Fruit fly (Drosophila melanogaster) whole organism, embryonic: Measurements from ENCODE around the gene tutl.
A peak's percentile ranks its signal among the peaks of the same experiment; 100 is the strongest.

Source experiments
- Awh ChIP-seq: fragments of 200-800 bp; sonication (Bioruptor generic); IDR thresholded peaks from 2 replicates; pipeline ENCODE4, ENCODE4 v1.3.6; 2022; ENCODE audit warnings: missing biosample characterization, missing genetic modification characterization
- CG10274 ChIP-seq: fragments of 200-800 bp; sonication (Bioruptor generic); optimal IDR thresholded peaks from 3 replicates; lab custom pipeline; 2017; ENCODE audit warnings: missing biosample characterization, mild to moderate bottlenecking, missing genetic modification characterization
- CG10543 ChIP-seq: fragments of 200-800 bp; sonication (Bioruptor generic); optimal IDR thresholded peaks from 3 replicates; lab custom pipeline; 2017; ENCODE audit warnings: missing biosample characterization, mild to moderate bottlenecking, missing genetic modification characterization, moderate library complexity
- CG11504 ChIP-seq: fragments of 200-800 bp; sonication (Bioruptor generic); optimal IDR thresholded peaks from 3 replicates; lab custom pipeline; 2019; ENCODE audit warnings: missing biosample characterization, mild to moderate bottlenecking, missing genetic modification characterization, moderate library complexity
- CG11560 ChIP-seq: fragments of 200-800 bp; sonication (Bioruptor generic); IDR thresholded peaks from 3 replicates; pipeline ENCODE4 v1.3.6; 2022; ENCODE audit warnings: missing biosample characterization, missing genetic modification characterization
- CG11695 ChIP-seq: fragments of 200-800 bp; sonication (Bioruptor generic); IDR thresholded peaks from 3 replicates; pipeline ENCODE4 v1.3.6; 2022; ENCODE audit warnings: missing biosample characterization, missing genetic modification characterization
- CG12299 ChIP-seq: fragments of 200-800 bp; sonication (Bioruptor generic); optimal IDR thresholded peaks from 2 replicates; lab custom pipeline; 2018; ENCODE audit warnings: missing biosample characterization, mild to moderate bottlenecking, missing genetic modification characterization
- CG12769 ChIP-seq: fragments of 200-800 bp; sonication (Bioruptor generic); optimal IDR thresholded peaks from 2 replicates; lab custom pipeline; 2019; ENCODE audit warnings: missing biosample characterization, mild to moderate bottlenecking, missing genetic modification characterization, moderate library complexity
- CG1602 ChIP-seq: fragments of 200-800 bp; sonication (Bioruptor generic); optimal IDR thresholded peaks from 3 replicates; lab custom pipeline; 2016; ENCODE audit warnings: missing biosample characterization, missing genetic modification characterization
- CG17186 ChIP-seq: fragments of 200-800 bp; sonication (Bioruptor generic); optimal IDR thresholded peaks from 3 replicates; lab custom pipeline; 2017; ENCODE audit warnings: missing biosample characterization, missing genetic modification reagents, missing genetic modification characterization
- CG18476 ChIP-seq: fragments of 200-800 bp; sonication (Bioruptor generic); optimal IDR thresholded peaks from 2 replicates; lab custom pipeline; 2016; ENCODE audit warnings: missing biosample characterization, mild to moderate bottlenecking, missing genetic modification characterization
- CG2202 ChIP-seq: fragments of 200-800 bp; sonication (Bioruptor generic); optimal IDR thresholded peaks from 2 replicates; lab custom pipeline; 2018; ENCODE audit warnings: missing biosample characterization, mild to moderate bottlenecking, missing genetic modification characterization
- CG3065 ChIP-seq: fragments of 200-800 bp; sonication (Bioruptor generic); optimal IDR thresholded peaks from 2 replicates; lab custom pipeline; 2016; ENCODE audit warnings: missing biosample characterization, missing genetic modification characterization
- CG31441 ChIP-seq: fragments of 200-800 bp; sonication (Bioruptor generic); IDR thresholded peaks from 2 replicates; pipeline ENCODE4 v1.3.6; 2022; ENCODE audit warnings: missing biosample characterization, missing genetic modification characterization
- CG3163 ChIP-seq: fragments of 200-800 bp; sonication (Bioruptor generic); optimal IDR thresholded peaks from 3 replicates; lab custom pipeline; 2016; ENCODE audit warnings: missing biosample characterization, missing genetic modification characterization
- CG3407 ChIP-seq: fragments of 200-800 bp; sonication (Bioruptor generic); optimal IDR thresholded peaks from 2 replicates; lab custom pipeline; 2018; ENCODE audit warnings: missing biosample characterization, mild to moderate bottlenecking, missing genetic modification characterization
- CG5245 ChIP-seq: fragments of 200-800 bp; sonication (Bioruptor generic); optimal IDR thresholded peaks from 3 replicates; lab custom pipeline; 2016; ENCODE audit warnings: missing biosample characterization, missing genetic modification characterization
- CG6254 ChIP-seq: fragments of 200-800 bp; sonication (Bioruptor generic); optimal IDR thresholded peaks from 3 replicates; lab custom pipeline; 2017; ENCODE audit warnings: mild to moderate bottlenecking, missing biosample characterization, missing genetic modification reagents, missing genetic modification characterization
- CG7839 ChIP-seq: fragments of 200-800 bp; sonication (Bioruptor generic); optimal IDR thresholded peaks from 3 replicates; lab custom pipeline; 2018; ENCODE audit warnings: missing biosample characterization, mild to moderate bottlenecking, missing genetic modification characterization, moderate library complexity
- CG7963 ChIP-seq: fragments of 200-800 bp; sonication (Bioruptor generic); IDR thresholded peaks from 3 replicates; pipeline ENCODE4 v1.3.6; 2022; ENCODE audit warnings: missing biosample characterization, missing genetic modification characterization; ENCODE audit not compliant: partially characterized antibody
- CG8359 ChIP-seq: fragments of 200-800 bp; sonication (Bioruptor generic); optimal IDR thresholded peaks from 2 replicates; lab custom pipeline; 2017; ENCODE audit warnings: missing biosample characterization, mild to moderate bottlenecking, missing genetic modification characterization, borderline replicate concordance
- CG8944 ChIP-seq: fragments of 200-800 bp; sonication (Bioruptor generic); optimal IDR thresholded peaks from 3 replicates; lab custom pipeline; 2016; ENCODE audit warnings: missing biosample characterization, missing genetic modification characterization
- CG9215 ChIP-seq: fragments of 200-800 bp; sonication (Bioruptor generic); IDR thresholded peaks from 2 replicates; pipeline ENCODE4 v1.3.6; 2022; ENCODE audit warnings: missing biosample characterization, missing genetic modification characterization
- Dfd ChIP-seq, 2 experiments: fragments of >200 bp; optimal IDR thresholded peaks; 2 replicates each; lab custom pipeline; 2017; ENCODE audit warnings: missing biosample characterization in 2 of 2, missing genetic modification characterization in 2 of 2
- Dip3 ChIP-seq: fragments of 200-800 bp; sonication (Bioruptor generic); optimal IDR thresholded peaks from 3 replicates; lab custom pipeline; 2016; ENCODE audit warnings: missing biosample characterization, missing genetic modification characterization
- Eip74EF ChIP-seq, 2 experiments: fragments of 200-800 bp in 1 of 2; fragments of >200 bp in 1 of 2; sonication (Bioruptor generic) in 1 of 2; optimal IDR thresholded peaks; 2 replicates each; lab custom pipeline; 2017 to 2019; ENCODE audit warnings: missing biosample characterization in 2 of 2, missing genetic modification characterization in 2 of 2, mild to moderate bottlenecking in 1 of 2, moderate library complexity in 1 of 2
- Hr78 ChIP-seq, 2 experiments: fragments of 200-800 bp in 1 of 2; fragments of >200 bp in 1 of 2; sonication (Bioruptor generic) in 1 of 2; optimal IDR thresholded peaks; 2 replicates each; lab custom pipeline; 2017 to 2019; ENCODE audit warnings: missing biosample characterization in 2 of 2, missing genetic modification characterization in 2 of 2, mild to moderate bottlenecking in 1 of 2, moderate library complexity in 1 of 2
- Nf-YB ChIP-seq: fragments of 200-800 bp; sonication (Bioruptor generic); optimal IDR thresholded peaks from 3 replicates; lab custom pipeline; 2019; ENCODE audit warnings: missing biosample characterization, mild to moderate bottlenecking, missing genetic modification characterization, moderate library complexity
- Rx ChIP-seq: fragments of 200-800 bp; sonication (Bioruptor generic); IDR thresholded peaks from 2 replicates; pipeline ENCODE4 v1.3.6; 2022; ENCODE audit warnings: missing biosample characterization, missing genetic modification characterization
- Side ChIP-seq: fragments of 200-800 bp; sonication (Bioruptor generic); optimal IDR thresholded peaks from 2 replicates; lab custom pipeline; 2016; ENCODE audit warnings: missing biosample characterization, missing genetic modification characterization
- Trl ChIP-seq, 3 experiments: fragments of >200 bp in 2 of 3; fragments of 200-800 bp in 1 of 3; sonication (Bioruptor generic) in 1 of 3; optimal IDR thresholded peaks; 2 replicates in 1 of 3; 3 replicates in 2 of 3; lab custom pipeline; 2016 to 2017; ENCODE audit warnings: missing biosample characterization in 1 of 3, missing genetic modification characterization in 1 of 3
- crc ChIP-seq: fragments of 200-800 bp; sonication (Bioruptor generic); optimal IDR thresholded peaks from 2 replicates; lab custom pipeline; 2016; ENCODE audit warnings: missing biosample characterization, missing genetic modification characterization
- dm ChIP-seq: fragments of 200-800 bp; sonication (Bioruptor generic); optimal IDR thresholded peaks from 3 replicates; lab custom pipeline; 2016; ENCODE audit warnings: missing biosample characterization, missing genetic modification characterization
- fd102C ChIP-seq: fragments of 200-800 bp; sonication (Bioruptor generic); optimal IDR thresholded peaks from 2 replicates; lab custom pipeline; 2018; ENCODE audit warnings: missing biosample characterization, mild to moderate bottlenecking, missing genetic modification characterization, moderate library complexity
- fd64A ChIP-seq: fragments of 200-800 bp; sonication (Bioruptor generic); optimal IDR thresholded peaks from 3 replicates; lab custom pipeline; 2018; ENCODE audit warnings: missing biosample characterization, mild to moderate bottlenecking, missing genetic modification characterization
- gro ChIP-seq: fragments of 200-800 bp; sonication (Bioruptor generic); optimal IDR thresholded peaks from 2 replicates; lab custom pipeline; 2016; ENCODE audit warnings: missing biosample characterization, missing genetic modification characterization
- kni ChIP-seq: fragments of 200-800 bp; sonication (Bioruptor generic); optimal IDR thresholded peaks from 3 replicates; lab custom pipeline; 2017; ENCODE audit warnings: mild to moderate bottlenecking, missing biosample characterization, missing genetic modification reagents, missing genetic modification characterization
- lmd ChIP-seq: fragments of 200-800 bp; sonication (Bioruptor generic); IDR thresholded peaks from 2 replicates; pipeline ENCODE4 v1.3.6; 2022; ENCODE audit warnings: missing biosample characterization, missing genetic modification characterization
- lola ChIP-seq, 3 experiments: fragments of >200 bp in 2 of 3; fragments of 200-800 bp in 1 of 3; sonication (Bioruptor generic) in 1 of 3; optimal IDR thresholded peaks; 2 replicates each; lab custom pipeline; 2017 to 2019; ENCODE audit warnings: missing biosample characterization in 3 of 3, missing genetic modification characterization in 3 of 3, mild to moderate bottlenecking in 1 of 3, moderate library complexity in 1 of 3
- mam ChIP-seq: fragments of 200-800 bp; sonication (Bioruptor generic); optimal IDR thresholded peaks from 3 replicates; lab custom pipeline; 2016; ENCODE audit warnings: missing biosample characterization, missing genetic modification characterization
- onecut ChIP-seq: fragments of 200-800 bp; sonication (Bioruptor generic); IDR thresholded peaks from 2 replicates; pipeline ENCODE4 v1.3.6; 2022; ENCODE audit warnings: missing biosample characterization, missing genetic modification characterization
- sc ChIP-seq, 3 experiments: fragments of >200 bp in 2 of 3; fragments of 200-800 bp in 1 of 3; sonication (Bioruptor generic) in 1 of 3; optimal IDR thresholded peaks; 2 replicates in 2 of 3; 3 replicates in 1 of 3; lab custom pipeline; 2017; ENCODE audit warnings: mild to moderate bottlenecking in 1 of 3, missing biosample characterization in 1 of 3, missing genetic modification characterization in 1 of 3, missing genetic modification reagents in 1 of 3
- scrt ChIP-seq: fragments of 200-800 bp; sonication (Bioruptor generic); optimal IDR thresholded peaks from 2 replicates; lab custom pipeline; 2018; ENCODE audit warnings: missing biosample characterization, mild to moderate bottlenecking, missing genetic modification characterization, moderate library complexity
- sd ChIP-seq: fragments of 200-800 bp; sonication (Bioruptor generic); optimal IDR thresholded peaks from 3 replicates; lab custom pipeline; 2018; ENCODE audit warnings: missing biosample characterization, mild to moderate bottlenecking, missing genetic modification characterization, moderate library complexity
- sug ChIP-seq: fragments of 200-800 bp; optimal IDR thresholded peaks from 2 replicates; lab custom pipeline; 2019; ENCODE audit warnings: missing biosample characterization, mild to moderate bottlenecking, missing genetic modification characterization, moderate library complexity
- tio ChIP-seq: fragments of 200-800 bp; sonication (Bioruptor generic); optimal IDR thresholded peaks from 2 replicates; lab custom pipeline; 2017; ENCODE audit warnings: missing biosample characterization, missing genetic modification characterization, inconsistent platforms
- trem ChIP-seq: fragments of 200-800 bp; optimal IDR thresholded peaks from 3 replicates; lab custom pipeline; 2019; ENCODE audit warnings: missing biosample characterization, mild to moderate bottlenecking, missing genetic modification characterization, moderate library complexity

Gene tutl

DNA sequence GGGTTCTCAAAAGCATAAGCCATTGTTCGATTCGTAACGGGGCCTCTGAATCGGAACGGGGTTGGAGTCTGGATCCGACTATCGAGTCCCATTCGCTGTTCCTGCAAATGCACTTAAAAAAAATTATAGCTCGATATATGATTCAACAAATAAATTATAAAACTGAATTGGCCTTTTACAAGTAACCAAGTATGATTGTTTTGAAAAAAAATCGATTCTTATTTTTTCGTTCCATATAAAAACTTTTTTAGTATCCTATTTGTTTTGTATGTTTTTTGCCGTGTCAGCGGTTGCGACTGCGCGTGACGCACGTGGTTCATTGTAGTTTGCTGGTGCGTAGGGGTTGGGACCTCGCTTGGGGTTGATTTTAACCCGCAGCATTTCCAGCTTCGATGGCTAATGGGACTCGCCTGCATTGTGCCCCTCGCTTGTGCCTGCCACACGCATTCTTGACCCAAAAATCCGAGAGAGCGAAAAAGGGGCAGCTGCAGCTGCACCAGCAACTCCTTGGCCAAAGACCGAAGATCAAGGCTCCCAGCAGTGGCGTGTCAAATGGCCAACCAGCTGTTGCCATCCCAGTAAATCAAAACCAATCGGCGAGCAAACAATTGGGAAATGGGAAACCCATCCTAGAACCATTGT, 67.9 kb downstream of the tutl start (continued):
- no peak for TF ChIP-seq Dfd (GFP tag; optimal IDR thresholded peaks at IDR 0.05; lab: Kevin White, UChicago)
- TF ChIP-seq fd102C = peak; percentile 82
- TF ChIP-seq CG7963 (GFP tag; lab: Robert Waterston, UW) = no peak
- peak; percentile 72 for TF ChIP-seq CG7839
- TF ChIP-seq CG6254 (GFP tag; lab: Kevin White, UChicago) = peak; percentile 71
- TF ChIP-seq onecut (GFP tag; lab: Robert Waterston, UW) = peak; percentile 61
- TF ChIP-seq CG12299 = peak; percentile 22
- TF ChIP-seq CG11560 (tag; lab: Robert Waterston, UW) = no peak
- no peak for TF ChIP-seq CG10543
- TF ChIP-seq CG3407 (GFP tag; lab: Kevin White, UChicago) = peak; percentile 44
- peak; percentile 89 for TF ChIP-seq CG31441 (GFP tag; lab: Robert Waterston, UW)
- TF ChIP-seq CG18476 = peak; percentile 55
- no peak for TF ChIP-seq sc (optimal IDR thresholded peaks at IDR 0.05; lab: Kevin White, UChicago)
- peak; percentile 25 for TF ChIP-seq sc (GFP tag; optimal IDR thresholded peaks at IDR 0.05; lab: Kevin White, UChicago)
- TF ChIP-seq sug (tag; lab: Kevin White, UChicago) = no peak
- no peak for TF ChIP-seq Dip3
- TF ChIP-seq CG3163 (GFP tag; lab: Kevin White, UChicago) = peak; percentile 6
- TF ChIP-seq CG2202 = peak; percentile 64
- TF ChIP-seq Rx (GFP tag; lab: Robert Waterston, UW) = 0 out of 2 replicates have a peak, but pooled peaks have one; percentile 49
- peak; percentile 40 for TF ChIP-seq CG5245 (GFP tag; lab: Kevin White, UChicago)
- peak; percentile 7 for TF ChIP-seq CG3065 (GFP tag; lab: Kevin White, UChicago)
- TF ChIP-seq CG12769 (tag; lab: Kevin White, UChicago) = no peak
- peak; percentile 71 for TF ChIP-seq CG1602 (GFP tag; lab: Kevin White, UChicago)
- peak; percentile 37; the same call in 1 of the 2 replicates for TF ChIP-seq Awh (GFP tag; lab: Robert Waterston, UW)
- peak; percentile 11 for TF ChIP-seq mam (GFP tag; lab: Kevin White, UChicago)
- no peak for TF ChIP-seq Trl (optimal IDR thresholded peaks at IDR 0.05; lab: Kevin White, UChicago)
- peak; percentile 72 for TF ChIP-seq Trl (GFP tag; optimal IDR thresholded peaks at IDR 0.05; lab: Kevin White, UChicago)
- peak; percentile 63 for TF ChIP-seq Nf-YB (GFP tag; lab: Kevin White, UChicago)
- peak; percentile 83 for TF ChIP-seq trem (tag; lab: Kevin White, UChicago)
- TF ChIP-seq CG10274 (GFP tag; lab: Kevin White, UChicago) = no peak
- no peak for TF ChIP-seq gro (GFP tag; lab: Kevin White, UChicago)
- TF ChIP-seq Hr78 (GFP tag; optimal IDR thresholded peaks at IDR 0.05; lab: Kevin White, UChicago) = no peak
- 0 out of 3 replicates have a peak, but pooled peaks have one; percentile 55 for TF ChIP-seq CG11695 (GFP tag; lab: Robert Waterston, UW)
- no peak for TF ChIP-seq Eip74EF (GFP tag; optimal IDR thresholded peaks at IDR 0.05; lab: Kevin White, UChicago)
- peak; percentile 52; the same call in 1 of the 2 replicates for TF ChIP-seq lmd (GFP tag; lab: Robert Waterston, UW)
- TF ChIP-seq CG11504 (tag; lab: Kevin White, UChicago) = peak; percentile 48
- TF ChIP-seq fd64A (GFP tag; lab: Kevin White, UChicago) = no peak
- no peak for TF ChIP-seq scrt
- peak; percentile 74 for TF ChIP-seq dm
- TF ChIP-seq CG17186 = no peak
- peak; percentile 70 for TF ChIP-seq tio (GFP tag; lab: Kevin White, UChicago)
- peak; percentile 66 for TF ChIP-seq Side (GFP tag; lab: Kevin White, UChicago)
- TF ChIP-seq CG9215 (GFP tag; lab: Robert Waterston, UW) = 0 out of 2 replicates have a peak, but pooled peaks have one; percentile 32
- TF ChIP-seq kni (GFP tag; lab: Kevin White, UChicago) = peak; percentile 37
- peak; percentile 7 for TF ChIP-seq CG8359
- TF ChIP-seq crc = no peak
- TF ChIP-seq sd (tag; lab: Kevin White, UChicago) = no peak
- TF ChIP-seq CG8944 = peak; percentile 49
- TF ChIP-seq lola (GFP tag; optimal IDR thresholded peaks at IDR 0.05; lab: Kevin White, UChicago) = peak in 1 of 3 experiments; percentile 91
